Fruit fly (Drosophila melanogaster): Measurements from ENCODE around the gene BoYb.

Gene BoYb

DNA sequence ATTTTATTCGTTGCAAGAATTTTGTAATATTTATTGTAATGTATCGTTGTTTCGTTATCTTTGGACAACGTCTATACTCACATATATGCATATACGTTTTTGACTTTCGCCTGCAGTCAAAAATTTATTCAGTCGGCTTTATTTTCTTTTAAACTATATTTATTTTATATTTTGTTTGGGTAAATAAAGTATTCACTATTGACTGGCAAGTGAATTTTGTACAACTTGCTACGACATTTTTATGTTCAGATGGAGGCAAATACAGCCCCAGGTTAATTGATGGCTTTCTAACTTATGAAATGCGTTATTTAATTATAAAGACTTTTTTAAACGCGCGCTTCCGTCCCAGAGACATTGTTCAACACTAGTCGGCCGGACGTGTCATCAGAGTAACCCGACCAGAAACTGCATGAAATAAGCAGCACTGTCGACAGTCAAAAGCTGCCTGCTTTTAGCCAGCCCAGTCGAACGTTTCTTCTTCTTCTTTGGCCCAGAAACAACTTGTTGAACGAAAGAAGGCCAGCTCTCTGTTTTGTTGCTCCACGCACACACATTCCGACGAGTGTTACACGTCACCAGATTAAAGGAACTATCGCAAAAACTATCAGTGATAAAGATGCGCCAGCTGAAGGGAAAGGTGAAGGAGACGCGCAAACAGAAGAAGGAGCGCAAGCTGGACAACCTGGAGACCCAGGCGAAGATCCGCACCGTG, 38.2 kb upstream of the BoYb start, which contains the start of gene CG33169 (continued):
- TF ChIP-seq CG18764 (GFP tag; optimal IDR thresholded peaks at IDR 0.05) (peak; percentile 80), BtbVII (GFP tag; optimal IDR thresholded peaks at IDR 0.05) (peak; percentile 73), CG11085 (GFP tag; IDR thresholded peaks at IDR 0.05) (peak; percentile 95), Dbx (GFP tag; IDR thresholded peaks at IDR 0.05) (peak; percentile 93), CG7963 (GFP tag; IDR thresholded peaks at IDR 0.05; ENCODE audit: partially characterized antibody) (0 out of 3 replicates have a peak, but pooled peaks have one; percentile 24), p53 (GFP tag; optimal IDR thresholded peaks at IDR 0.05) (peak; percentile 89), HLHmδ (GFP tag; optimal IDR thresholded peaks at IDR 0.05) (peak; percentile 59), Hsf (GFP tag; optimal IDR thresholded peaks at IDR 0.05) (peak; percentile 87), CG17802 (tag; optimal IDR thresholded peaks at IDR 0.05) (peak; percentile 67), ash1 (GFP tag; optimal IDR thresholded peaks at IDR 0.05) (peak; percentile 91), NfI (GFP tag; optimal IDR thresholded peaks at IDR 0.05) (peak; percentile 90), CG6791 (GFP tag; IDR thresholded peaks at IDR 0.05; ENCODE audit: partially characterized antibody) (peak; percentile 72; the same call in 2 of the 3 replicates), en (GFP tag; optimal IDR thresholded peaks at IDR 0.05) (peak; percentile 46), unpg (GFP tag; optimal IDR thresholded peaks at IDR 0.05) (peak; percentile 64), Bgb (GFP tag; IDR thresholded peaks at IDR 0.05; ENCODE audit: partially characterized antibody) (peak; percentile 81), CG4617 (GFP tag; optimal IDR thresholded peaks at IDR 0.05; ENCODE audit: borderline replicate concordance) (peak; percentile 85), CG9609 (GFP tag; optimal IDR thresholded peaks at IDR 0.05) (peak; percentile 92), ken (GFP tag; IDR thresholded peaks at IDR 0.05) (peak; percentile 91), PHDP (tag; optimal IDR thresholded peaks at IDR 0.05) (peak; percentile 59), sim (GFP tag; IDR thresholded peaks at IDR 0.05) (no peak), pros (GFP tag; optimal IDR thresholded peaks at IDR 0.05) (no peak), Lim3 (GFP tag; IDR thresholded peaks at IDR 0.05) (0 out of 2 replicates have a peak, but pooled peaks have one; percentile 24), Sin3A (optimal IDR thresholded peaks at IDR 0.05) (peak; percentile 53), CG18619 (GFP tag; optimal IDR thresholded peaks at IDR 0.05) (peak; percentile 79), CG34376 (GFP tag; optimal IDR thresholded peaks at IDR 0.05) (peak; percentile 83), dmrt11E (tag; optimal IDR thresholded peaks at IDR 0.05) (peak; percentile 41), Sox102F (GFP tag; optimal IDR thresholded peaks at IDR 0.05) (peak; percentile 59), CG34422 (GFP tag; IDR thresholded peaks at IDR 0.05) (peak; percentile 95), BEAF-32 (GFP tag; optimal IDR thresholded peaks at IDR 0.05) (peak; percentile 72), CG12659 (GFP tag; optimal IDR thresholded peaks at IDR 0.05) (peak; percentile 93), vvl (GFP tag; IDR thresholded peaks at IDR 0.05) (peak; percentile 91), Ssrp (tag; optimal IDR thresholded peaks at IDR 0.05) (peak; percentile 33), mirr (GFP tag; optimal IDR thresholded peaks at IDR 0.05) (peak; percentile 94), emc (GFP tag; optimal IDR thresholded peaks at IDR 0.05) (peak; percentile 88), CG6175 (GFP tag; IDR thresholded peaks at IDR 0.05) (peak; percentile 92), CG4820 (GFP tag; optimal IDR thresholded peaks at IDR 0.05) (peak; percentile 71), ac (GFP tag; optimal IDR thresholded peaks at IDR 0.05) (no peak), tx (GFP tag; optimal IDR thresholded peaks at IDR 0.05) (peak; percentile 87), Neu2 (GFP tag; optimal IDR thresholded peaks at IDR 0.05; ENCODE audit: borderline replicate concordance) (peak; percentile 3), NK7.1 (GFP tag; optimal IDR thresholded peaks at IDR 0.05) (peak; percentile 78), CG8924 (tag; optimal IDR thresholded peaks at IDR 0.05) (peak; percentile 58), CG16779 (GFP tag; IDR thresholded peaks at IDR 0.05) (peak; percentile 94), CG6765 (GFP tag; optimal IDR thresholded peaks at IDR 0.05) (peak; percentile 36), Opbp (GFP tag; IDR thresholded peaks at IDR 0.05; ENCODE audit: partially characterized antibody) (peak; percentile 71), CG4707 (GFP tag; optimal IDR thresholded peaks at IDR 0.05) (peak; percentile 61), bigmax (GFP tag; optimal IDR thresholded peaks at IDR 0.05) (peak; percentile 61), CG17186 (GFP tag; optimal IDR thresholded peaks at IDR 0.05) (peak; percentile 90), Hey (tag; optimal IDR thresholded peaks at IDR 0.05) (peak; percentile 71)

All from whole organism, embryonic.